Worm (Caenorhabditis elegans) whole organism, late embryonic: ENCODE data around the gene W09G12.10.

Source experiments
- ama-1 ChIP-seq: fragments of 150-350 bp; optimal IDR thresholded peaks from 2 replicates; lab custom pipeline; 2014
- fkh-6 ChIP-seq: sonication (generic microtip); optimal IDR thresholded peaks from 2 replicates; lab custom pipeline; 2016; ENCODE audit warnings: missing genetic modification characterization, missing compliant biosample characterization
- pax-1 ChIP-seq: fragments of 150-350 bp; optimal IDR thresholded peaks from 2 replicates; lab custom pipeline; 2014; ENCODE audit warnings: missing biosample characterization, missing genetic modification characterization
- pqm-1 ChIP-seq: sonication (generic microtip); optimal IDR thresholded peaks from 2 replicates; lab custom pipeline; 2016; ENCODE audit warnings: missing genetic modification characterization, missing compliant biosample characterization

ce11 chrIV:1174411-1174810, 46.7 kb downstream of the W09G12.10 start:
- TF ChIP-seq pqm-1 (tag; lab: Kevin White, UChicago): no peak
- no peak for TF ChIP-seq pax-1
- no peak for TF ChIP-seq ama-1 (lab: Kevin White, UChicago)
- no peak for TF ChIP-seq fkh-6 (tag; lab: Kevin White, UChicago)
